Worm (Caenorhabditis elegans) whole organism, late embryonic: ENCODE results near the gene mtch-1.
A peak's percentile ranks its signal among the peaks of the same experiment; 100 is the strongest.

Experiments used
- C08G9.2 ChIP-seq: sonication (generic microtip); optimal IDR thresholded peaks from 2 replicates; lab custom pipeline; 2016; ENCODE audit warnings: mild to moderate bottlenecking, missing genetic modification characterization, moderate library complexity, missing compliant biosample characterization
- Y22D7AL.16 ChIP-seq: sonication (generic microtip); optimal IDR thresholded peaks from 2 replicates; lab custom pipeline; 2016; ENCODE audit warnings: missing genetic modification characterization, missing compliant biosample characterization
- ama-1 ChIP-seq: fragments of 150-350 bp; optimal IDR thresholded peaks from 2 replicates; lab custom pipeline; 2014
- ceh-14 ChIP-seq: sonication (generic microtip); optimal IDR thresholded peaks from 2 replicates; lab custom pipeline; 2016; ENCODE audit warnings: missing genotype, missing genetic modification characterization, missing compliant biosample characterization
- ceh-18 ChIP-seq: sonication (generic microtip); optimal IDR thresholded peaks from 2 replicates; lab custom pipeline; 2016; ENCODE audit warnings: missing genetic modification characterization, missing compliant biosample characterization
- ceh-19 ChIP-seq: fragments of 200-800 bp; sonication (Bioruptor generic); optimal IDR thresholded peaks from 2 replicates; lab custom pipeline; 2018; ENCODE audit warnings: mild to moderate bottlenecking, missing genetic modification characterization, missing compliant biosample characterization
- ceh-34 ChIP-seq: sonication (generic microtip); optimal IDR thresholded peaks from 2 replicates; lab custom pipeline; 2016; ENCODE audit warnings: mild to moderate bottlenecking, missing genetic modification characterization, missing compliant biosample characterization
- ceh-6 ChIP-seq: fragments of 200-800 bp; sonication (Bioruptor generic); optimal IDR thresholded peaks from 2 replicates; lab custom pipeline; 2018; ENCODE audit warnings: mild to moderate bottlenecking, missing genetic modification characterization, missing compliant biosample characterization
- ceh-9 ChIP-seq: sonication (generic microtip); optimal IDR thresholded peaks from 2 replicates; lab custom pipeline; 2016; ENCODE audit warnings: mild to moderate bottlenecking, missing genetic modification characterization, inconsistent platforms, missing compliant biosample characterization
- che-1 ChIP-seq: sonication (generic microtip); optimal IDR thresholded peaks from 2 replicates; lab custom pipeline; 2016; ENCODE audit warnings: mild to moderate bottlenecking, missing genetic modification characterization, missing compliant biosample characterization
- dve-1 ChIP-seq: sonication (generic microtip); optimal IDR thresholded peaks from 2 replicates; lab custom pipeline; 2017; ENCODE audit warnings: antibody characterized with exemption, mild to moderate bottlenecking, missing genetic modification characterization, missing compliant biosample characterization
- elt-2 ChIP-seq: sonication (generic microtip); optimal IDR thresholded peaks from 2 replicates; lab custom pipeline; 2016; ENCODE audit warnings: missing genetic modification reagents, missing genetic modification characterization, missing compliant biosample characterization
- ets-4 ChIP-seq: sonication (generic microtip); optimal IDR thresholded peaks from 2 replicates; lab custom pipeline; 2016; ENCODE audit warnings: missing genetic modification characterization, missing compliant biosample characterization
- eyg-1 ChIP-seq: sonication (generic microtip); optimal IDR thresholded peaks from 2 replicates; lab custom pipeline; 2016; ENCODE audit warnings: missing genotype, missing genetic modification characterization, missing compliant biosample characterization
- fax-1 ChIP-seq: sonication (generic microtip); optimal IDR thresholded peaks from 2 replicates; lab custom pipeline; 2016; ENCODE audit warnings: missing genotype, missing genetic modification characterization, missing compliant biosample characterization
- hlh-13 ChIP-seq: fragments of 200-800 bp; sonication (Bioruptor generic); optimal IDR thresholded peaks from 2 replicates; lab custom pipeline; 2018; ENCODE audit warnings: mild to moderate bottlenecking, missing genetic modification characterization, missing compliant biosample characterization
- hlh-15 ChIP-seq: sonication (generic microtip); optimal IDR thresholded peaks from 2 replicates; lab custom pipeline; 2016; ENCODE audit warnings: missing genetic modification characterization, missing compliant biosample characterization
- hlh-30 ChIP-seq: sonication (generic microtip); optimal IDR thresholded peaks from 2 replicates; lab custom pipeline; 2017; ENCODE audit warnings: antibody characterized with exemption, missing genetic modification characterization, missing compliant biosample characterization; ENCODE audit not compliant: insufficient read depth
- hlh-8 ChIP-seq: sonication (generic microtip); optimal IDR thresholded peaks from 2 replicates; lab custom pipeline; 2016; ENCODE audit warnings: missing genotype, missing genetic modification characterization, missing compliant biosample characterization
- lin-11 ChIP-seq: fragments of 200-800 bp; sonication (Bioruptor generic); optimal IDR thresholded peaks from 2 replicates; lab custom pipeline; 2018; ENCODE audit warnings: mild to moderate bottlenecking, missing genetic modification characterization, missing compliant biosample characterization
- mec-3 ChIP-seq: sonication (generic microtip); optimal IDR thresholded peaks from 2 replicates; lab custom pipeline; 2016; ENCODE audit warnings: borderline replicate concordance, missing genetic modification characterization, missing compliant biosample characterization
- nfya-1 ChIP-seq: sonication (generic microtip); optimal IDR thresholded peaks from 2 replicates; lab custom pipeline; 2017; ENCODE audit warnings: missing genetic modification characterization, mild to moderate bottlenecking, missing compliant biosample characterization, antibody characterized with exemption, moderate library complexity
- nhr-11 ChIP-seq: fragments of 150-350 bp; optimal IDR thresholded peaks from 2 replicates; lab custom pipeline; 2014; ENCODE audit warnings: missing biosample characterization, missing genetic modification characterization
- nhr-232 ChIP-seq: sonication (generic microtip); optimal IDR thresholded peaks from 2 replicates; lab custom pipeline; 2016; ENCODE audit warnings: missing genetic modification characterization, missing compliant biosample characterization
- npax-4 ChIP-seq: sonication (generic microtip); optimal IDR thresholded peaks from 2 replicates; lab custom pipeline; 2016; ENCODE audit warnings: missing genetic modification characterization, missing compliant biosample characterization
- odd-2 ChIP-seq: sonication (generic microtip); optimal IDR thresholded peaks from 2 replicates; lab custom pipeline; 2017; ENCODE audit warnings: antibody characterized with exemption, mild to moderate bottlenecking, missing genetic modification characterization, missing compliant biosample characterization
- pax-1 ChIP-seq: fragments of 150-350 bp; optimal IDR thresholded peaks from 2 replicates; lab custom pipeline; 2014; ENCODE audit warnings: missing biosample characterization, missing genetic modification characterization
- pha-2 ChIP-seq: sonication (generic microtip); optimal IDR thresholded peaks from 2 replicates; lab custom pipeline; 2017; ENCODE audit warnings: mild to moderate bottlenecking, missing genetic modification characterization, missing compliant biosample characterization
- pqm-1 ChIP-seq: sonication (generic microtip); optimal IDR thresholded peaks from 2 replicates; lab custom pipeline; 2016; ENCODE audit warnings: missing genetic modification characterization, missing compliant biosample characterization
- pros-1 ChIP-seq: fragments of 150-350 bp; optimal IDR thresholded peaks from 2 replicates; lab custom pipeline; 2014; ENCODE audit warnings: missing biosample characterization, missing genetic modification reagents, missing genetic modification characterization
- ref-2 ChIP-seq: sonication (generic microtip); optimal IDR thresholded peaks from 2 replicates; lab custom pipeline; 2016; ENCODE audit warnings: missing genetic modification characterization, missing compliant biosample characterization
- sdc-2 ChIP-seq: sonication (generic microtip); optimal IDR thresholded peaks from 2 replicates; lab custom pipeline; 2016; ENCODE audit warnings: missing genotype, missing genetic modification characterization, missing compliant biosample characterization
- sox-2 ChIP-seq: fragments of 200-800 bp; sonication (Bioruptor generic); IDR thresholded peaks from 2 replicates; pipeline ENCODE4 v1.3.6; 2022; ENCODE audit warnings: missing genetic modification reagents, missing genetic modification characterization, missing compliant biosample characterization
- sox-4 ChIP-seq: sonication (generic microtip); optimal IDR thresholded peaks from 2 replicates; lab custom pipeline; 2017; ENCODE audit warnings: mild to moderate bottlenecking, missing genetic modification characterization, inconsistent platforms, missing compliant biosample characterization
- unc-42 ChIP-seq: sonication (generic microtip); optimal IDR thresholded peaks from 2 replicates; lab custom pipeline; 2016; ENCODE audit warnings: missing genotype, missing genetic modification characterization, missing compliant biosample characterization
- unc-55 ChIP-seq: sonication (generic microtip); optimal IDR thresholded peaks from 2 replicates; lab custom pipeline; 2017; ENCODE audit warnings: missing biosample characterization, missing genetic modification reagents, missing genetic modification characterization
- unc-86 ChIP-seq: sonication (generic microtip); optimal IDR thresholded peaks from 2 replicates; lab custom pipeline; 2016; ENCODE audit warnings: missing genetic modification characterization, missing compliant biosample characterization

mtch-1 gene

DNA sequence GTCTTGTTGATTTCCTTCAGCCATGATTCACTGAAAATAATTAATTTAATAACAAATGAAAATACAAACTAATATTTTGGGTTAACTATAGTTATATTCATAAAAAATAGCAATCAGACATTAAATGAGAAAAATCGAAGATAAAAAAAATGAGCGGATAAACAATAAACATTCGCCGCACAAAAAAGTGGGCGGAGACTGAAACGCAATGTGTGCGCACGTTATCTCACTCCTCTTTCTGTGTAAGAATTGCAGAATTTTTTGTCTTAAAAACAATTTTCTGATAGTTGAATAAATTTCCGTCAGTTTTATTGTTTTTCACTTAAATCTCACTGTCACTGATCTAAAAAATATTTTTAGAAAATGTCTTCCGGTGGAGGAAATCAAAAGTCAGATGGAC lies at the start of gene mtch-1, which contains the start of gene rpb-4:
TSS of gene mtch-1 (minus strand) at position 24 of the 400 bp plus-strand sequence.
TSS of gene rpb-4 (plus strand) at position 353 of the 400 bp plus-strand sequence.
- no peak for TF ChIP-seq hlh-15
- no peak for TF ChIP-seq sdc-2 (tag; lab: Kevin White, UChicago)
- no peak for TF ChIP-seq sox-2 (GFP tag; lab: Robert Waterston, UW)
- TF ChIP-seq nfya-1 (tag; lab: Kevin White, UChicago) = peak; percentile 33
- no peak for TF ChIP-seq ceh-6 (GFP tag; lab: Kevin White, UChicago)
- TF ChIP-seq ceh-9 (tag; lab: Kevin White, UChicago) = no peak
- TF ChIP-seq C08G9.2 (tag; lab: Kevin White, UChicago) = no peak
- TF ChIP-seq dve-1 = peak; percentile 1
- TF ChIP-seq Y22D7AL.16 (tag; lab: Kevin White, UChicago) = no peak
- TF ChIP-seq hlh-8 = no peak
- no peak for TF ChIP-seq pqm-1 (tag; lab: Kevin White, UChicago)
- no peak for TF ChIP-seq ceh-19 (GFP tag; lab: Kevin White, UChicago)
- TF ChIP-seq unc-55 (GFP tag; lab: Kevin White, UChicago) = no peak

DNA sequence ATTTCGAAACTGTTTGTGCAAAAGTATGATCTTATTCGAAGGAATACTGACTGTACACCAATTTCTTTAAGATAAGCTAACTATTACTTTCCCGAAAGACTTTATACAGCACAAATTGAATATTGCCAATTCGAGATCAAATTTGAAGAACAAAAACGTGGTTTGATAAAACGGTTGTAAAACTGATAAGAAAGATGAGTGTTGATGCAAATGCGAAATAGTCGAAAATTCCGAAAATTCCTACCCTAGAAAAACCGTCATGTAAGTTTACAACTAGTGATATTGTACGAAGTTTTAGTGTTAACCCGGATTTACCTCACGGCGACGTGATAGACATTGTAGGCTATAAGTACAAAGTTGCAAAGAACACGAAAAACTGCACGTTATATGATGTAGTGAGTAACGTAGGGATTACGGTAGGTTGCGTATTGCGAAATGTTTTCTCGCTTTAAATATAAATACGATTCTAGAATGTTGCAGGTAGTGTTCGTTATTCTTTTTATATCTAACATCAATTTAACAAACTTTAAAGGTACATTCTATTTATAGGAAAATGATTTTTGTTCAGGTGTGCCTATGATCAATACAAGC lies 46.9 kb upstream of the mtch-1 start:
- TF ChIP-seq unc-55 (GFP tag; lab: Kevin White, UChicago) (no peak), ceh-18 (tag; lab: Kevin White, UChicago) (no peak), dve-1 (no peak)

DNA sequence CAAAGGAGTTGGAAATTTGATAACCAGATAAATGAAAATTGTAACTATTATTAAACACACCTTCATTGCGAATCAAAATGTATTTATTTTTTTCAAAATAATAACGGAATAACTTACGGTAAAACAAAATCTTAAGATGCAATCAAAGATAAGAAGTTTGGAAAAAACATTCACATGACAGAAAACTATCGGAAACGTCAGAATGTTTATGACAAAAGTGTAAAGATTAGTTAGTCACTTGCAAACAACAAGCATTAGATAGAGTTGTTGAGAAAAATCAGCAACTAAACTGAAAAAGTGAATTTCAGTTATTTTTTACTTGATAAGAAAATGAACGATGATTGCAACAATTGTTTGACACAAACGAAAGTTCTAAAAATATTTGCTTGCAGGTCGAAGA lies 46.2 kb upstream of the mtch-1 start:
- TF ChIP-seq pha-2 (tag; lab: Kevin White, UChicago) (no peak), ceh-9 (tag; lab: Kevin White, UChicago) (no peak), sox-4 (no peak), unc-42 (tag; lab: Kevin White, UChicago) (no peak), ceh-34 (tag; lab: Kevin White, UChicago) (no peak)

DNA sequence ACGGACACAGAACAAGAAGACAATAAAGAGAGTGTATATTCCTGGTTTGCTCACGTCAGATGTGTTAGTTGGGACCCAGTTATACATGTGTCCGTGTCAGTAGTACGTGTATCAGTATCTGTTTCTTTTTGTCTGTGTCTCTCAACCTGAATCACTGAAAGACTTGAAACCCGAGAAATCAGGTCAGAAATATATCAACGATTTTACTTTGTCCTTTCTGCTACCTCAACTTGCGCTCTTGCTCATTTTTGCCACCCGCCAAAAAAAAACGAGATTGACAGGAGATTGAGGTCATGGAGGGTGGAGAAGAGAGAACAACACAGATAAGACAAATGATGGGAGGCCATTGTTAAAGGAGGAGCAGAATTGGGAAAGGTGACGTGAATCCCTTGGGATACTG lies 45.6 kb upstream of the mtch-1 start:
- TF ChIP-seq nhr-232 (tag; lab: Kevin White, UChicago) = no peak
- no peak for TF ChIP-seq dve-1
- no peak for TF ChIP-seq pros-1 (tag; lab: Kevin White, UChicago)
- TF ChIP-seq eyg-1 = no peak
- no peak for TF ChIP-seq fax-1 (tag; lab: Kevin White, UChicago)
- TF ChIP-seq lin-11 (tag; lab: Kevin White, UChicago) = no peak
- no peak for TF ChIP-seq hlh-13 (GFP tag; lab: Kevin White, UChicago)
- no peak for TF ChIP-seq ceh-9 (tag; lab: Kevin White, UChicago)
- TF ChIP-seq unc-86 (tag; lab: Kevin White, UChicago) = no peak
- TF ChIP-seq ceh-6 (GFP tag; lab: Kevin White, UChicago) = no peak
- TF ChIP-seq che-1 = no peak
- TF ChIP-seq elt-2 = no peak
- no peak for TF ChIP-seq npax-4 (tag; lab: Kevin White, UChicago)
- TF ChIP-seq ama-1 (lab: Kevin White, UChicago) = no peak
- no peak for TF ChIP-seq ref-2
- TF ChIP-seq pha-2 (tag; lab: Kevin White, UChicago) = no peak
- no peak for TF ChIP-seq ets-4 (tag; lab: Kevin White, UChicago)
- no peak for TF ChIP-seq nhr-11 (tag; lab: Kevin White, UChicago)
- TF ChIP-seq C08G9.2 (tag; lab: Kevin White, UChicago) = no peak
- no peak for TF ChIP-seq nfya-1 (tag; lab: Kevin White, UChicago)

DNA sequence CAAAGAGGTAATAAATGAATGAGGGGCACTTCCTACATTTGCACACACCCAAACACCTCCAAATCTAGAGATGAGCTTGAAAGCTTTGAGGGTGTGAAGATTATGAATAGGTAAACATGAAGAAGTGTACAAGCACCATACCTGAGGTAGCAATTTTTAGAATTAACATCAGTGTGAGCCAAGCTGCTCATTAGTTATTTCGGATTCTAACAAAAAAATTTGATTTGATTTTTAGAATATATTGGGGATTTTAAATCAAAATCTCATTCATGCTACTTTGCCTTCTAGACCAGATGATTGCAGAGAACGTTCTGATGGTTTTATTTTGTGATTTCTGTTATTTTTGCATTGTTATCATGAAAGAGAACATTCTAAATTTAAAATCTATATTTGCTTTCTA lies 39.8 kb upstream of the mtch-1 start:
- TF ChIP-seq nhr-232 (tag; lab: Kevin White, UChicago) = no peak
- TF ChIP-seq pax-1 = no peak
- TF ChIP-seq fax-1 (tag; lab: Kevin White, UChicago) = no peak
- no peak for TF ChIP-seq mec-3 (tag; lab: Kevin White, UChicago)
- no peak for TF ChIP-seq odd-2
- no peak for TF ChIP-seq unc-42 (tag; lab: Kevin White, UChicago)
- no peak for TF ChIP-seq ceh-14 (tag; lab: Kevin White, UChicago)
- no peak for TF ChIP-seq hlh-30
- TF ChIP-seq hlh-15 = no peak
- no peak for TF ChIP-seq Y22D7AL.16 (tag; lab: Kevin White, UChicago)
- TF ChIP-seq C08G9.2 (tag; lab: Kevin White, UChicago) = no peak
